Fruit fly (Drosophila melanogaster) whole organism, embryonic: ENCODE measurements around the gene NimC2.

Experiments
- Abd-B ChIP-seq: fragments of 200-800 bp; sonication (Bioruptor generic); optimal IDR thresholded peaks from 2 replicates; lab custom pipeline; 2018; ENCODE audit warnings: missing biosample characterization, mild to moderate bottlenecking, missing genetic modification characterization, moderate library complexity
- Ada2b ChIP-seq: fragments of 200-800 bp; sonication (Bioruptor generic); IDR thresholded peaks from 2 replicates; pipeline ENCODE4 v1.3.6; 2022; ENCODE audit warnings: missing biosample characterization, missing genetic modification characterization
- Antp ChIP-seq: fragments of 200-800 bp; sonication (Bioruptor generic); optimal IDR thresholded peaks from 3 replicates; lab custom pipeline; 2016; ENCODE audit warnings: missing biosample characterization, missing genetic modification characterization
- B-H1 ChIP-seq: fragments of 200-800 bp; sonication (Bioruptor generic); IDR thresholded peaks from 3 replicates; pipeline ENCODE4 v1.3.6; 2022; ENCODE audit warnings: missing biosample characterization, missing genetic modification characterization
- CG11085 ChIP-seq: fragments of 200-800 bp; sonication (Bioruptor generic); IDR thresholded peaks from 2 replicates; pipeline ENCODE4 v1.3.6; 2022; ENCODE audit warnings: missing biosample characterization, missing genetic modification characterization
- CG11695 ChIP-seq: fragments of 200-800 bp; sonication (Bioruptor generic); IDR thresholded peaks from 3 replicates; pipeline ENCODE4 v1.3.6; 2022; ENCODE audit warnings: missing biosample characterization, missing genetic modification characterization
- CG12219 ChIP-seq: fragments of 200-800 bp; sonication (Bioruptor generic); optimal IDR thresholded peaks from 3 replicates; lab custom pipeline; 2018; ENCODE audit warnings: missing biosample characterization, mild to moderate bottlenecking, missing genetic modification characterization
- CG1647 ChIP-seq: fragments of 200-800 bp; sonication (Bioruptor generic); optimal IDR thresholded peaks from 3 replicates; lab custom pipeline; 2016; ENCODE audit warnings: missing biosample characterization, missing genetic modification characterization
- CG1792 ChIP-seq: fragments of 200-800 bp; sonication (Bioruptor generic); optimal IDR thresholded peaks from 2 replicates; lab custom pipeline; 2016; ENCODE audit warnings: missing biosample characterization, missing genetic modification characterization
- CG18011 ChIP-seq: fragments of 200-800 bp; sonication (Bioruptor generic); optimal IDR thresholded peaks from 2 replicates; lab custom pipeline; 2017; ENCODE audit warnings: missing biosample characterization, missing genetic modification characterization, mild to moderate bottlenecking, moderate library complexity, missing genotype
- CG1832 ChIP-seq: fragments of 200-800 bp; sonication (Bioruptor generic); optimal IDR thresholded peaks from 2 replicates; lab custom pipeline; 2017; ENCODE audit warnings: missing biosample characterization, mild to moderate bottlenecking, missing genetic modification characterization, inconsistent platforms
- CG18599 ChIP-seq: fragments of 200-800 bp; sonication (Bioruptor generic); optimal IDR thresholded peaks from 3 replicates; lab custom pipeline; 2017; ENCODE audit warnings: missing biosample characterization, missing genetic modification characterization, mild to moderate bottlenecking, moderate library complexity, missing genetic modification reagents
- CG30020 ChIP-seq: fragments of 200-800 bp; optimal IDR thresholded peaks from 2 replicates; lab custom pipeline; 2019; ENCODE audit warnings: missing biosample characterization, mild to moderate bottlenecking, missing genetic modification characterization, moderate library complexity
- CG34224 ChIP-seq: fragments of 200-800 bp; sonication (Bioruptor generic); IDR thresholded peaks from 3 replicates; pipeline ENCODE4 v1.3.6; 2022; ENCODE audit warnings: missing biosample characterization, missing genetic modification characterization; ENCODE audit not compliant: partially characterized antibody
- CG7556 ChIP-seq: fragments of 200-800 bp; sonication (Bioruptor generic); optimal IDR thresholded peaks from 2 replicates; lab custom pipeline; 2017; ENCODE audit warnings: missing biosample characterization, mild to moderate bottlenecking, missing genetic modification characterization
- Dll ChIP-seq: fragments of 200-800 bp; sonication (Bioruptor generic); IDR thresholded peaks from 4 replicates; pipeline ENCODE4 v1.3.6; 2022; ENCODE audit warnings: missing biosample characterization, missing genetic modification characterization; ENCODE audit not compliant: partially characterized antibody
- Doc2 ChIP-seq: fragments of 200-800 bp; sonication (Bioruptor generic); IDR thresholded peaks from 2 replicates; pipeline ENCODE4 v1.3.6; 2022; ENCODE audit warnings: missing biosample characterization, missing genetic modification characterization
- Doc3 ChIP-seq: fragments of 200-800 bp; sonication (Bioruptor generic); IDR thresholded peaks from 3 replicates; pipeline ENCODE4 v1.3.6; 2022; ENCODE audit warnings: missing biosample characterization, missing genetic modification characterization; ENCODE audit not compliant: partially characterized antibody
- ERR ChIP-seq: fragments of 200-800 bp; sonication (Bioruptor generic); optimal IDR thresholded peaks from 2 replicates; lab custom pipeline; 2016; ENCODE audit warnings: missing biosample characterization, missing genetic modification characterization
- Ets65A ChIP-seq: fragments of 200-800 bp; sonication (Bioruptor generic); peaks from one replicate; lab custom pipeline; 2016; ENCODE audit warnings: missing biosample characterization, missing genetic modification characterization
- GATAe ChIP-seq: fragments of 200-800 bp; sonication (Bioruptor generic); conservative IDR thresholded peaks from 2 replicates; pipeline ENCODE4 v1.3.6; 2022; ENCODE audit warnings: missing biosample characterization, missing genetic modification characterization
- HLH3B ChIP-seq: fragments of 200-800 bp; sonication (Bioruptor generic); IDR thresholded peaks from 2 replicates; pipeline ENCODE4 v1.3.6; 2022; ENCODE audit warnings: missing biosample characterization, missing genetic modification characterization
- HmgD ChIP-seq: fragments of 200-800 bp; sonication (Bioruptor generic); optimal IDR thresholded peaks from 3 replicates; lab custom pipeline; 2016; ENCODE audit warnings: missing biosample characterization, missing genetic modification characterization
- Hr3 ChIP-seq: fragments of 200-800 bp; sonication (Bioruptor generic); optimal IDR thresholded peaks from 3 replicates; lab custom pipeline; 2016; ENCODE audit warnings: missing biosample characterization, missing genetic modification characterization
- MBD-R2 ChIP-seq: fragments of 200-800 bp; sonication (Bioruptor generic); IDR thresholded peaks from 2 replicates; pipeline ENCODE4 v1.3.6; 2022; ENCODE audit warnings: missing biosample characterization, missing genetic modification characterization
- Mad ChIP-seq: fragments of 200-800 bp; sonication (Bioruptor generic); optimal IDR thresholded peaks from 2 replicates; lab custom pipeline; 2016; ENCODE audit warnings: missing biosample characterization, missing genetic modification characterization
- Oli ChIP-seq: fragments of 200-800 bp; sonication (Bioruptor generic); optimal IDR thresholded peaks from 2 replicates; lab custom pipeline; 2018; ENCODE audit warnings: missing biosample characterization, mild to moderate bottlenecking, missing genetic modification characterization, moderate library complexity
- Optix ChIP-seq: fragments of 200-800 bp; sonication (Bioruptor generic); IDR thresholded peaks from 3 replicates; pipeline ENCODE4 v1.3.6; 2022; ENCODE audit warnings: missing biosample characterization, missing genetic modification characterization
- Rfx ChIP-seq: fragments of 200-800 bp; sonication (Bioruptor generic); IDR thresholded peaks from 2 replicates; pipeline ENCODE4 v1.3.6; 2022; ENCODE audit warnings: missing biosample characterization, missing genetic modification characterization
- Sox102F ChIP-seq: fragments of 200-800 bp; sonication (Bioruptor generic); optimal IDR thresholded peaks from 2 replicates; lab custom pipeline; 2018; ENCODE audit warnings: missing biosample characterization, mild to moderate bottlenecking, missing genetic modification characterization, moderate library complexity
- Stat92E ChIP-seq, 3 experiments: fragments of >200 bp in 2 of 3; fragments of 200-800 bp in 1 of 3; sonication (Bioruptor generic) in 1 of 3; optimal IDR thresholded peaks; 2 replicates each; lab custom pipeline; 2017 to 2019; ENCODE audit warnings: missing biosample characterization in 3 of 3, missing genetic modification characterization in 3 of 3, mild to moderate bottlenecking in 1 of 3, moderate library complexity in 1 of 3
- al ChIP-seq: fragments of 200-800 bp; sonication (Bioruptor generic); IDR thresholded peaks from 2 replicates; pipeline ENCODE4 v1.3.6; 2022; ENCODE audit warnings: missing biosample characterization, missing genetic modification characterization
- bowl ChIP-seq: fragments of 200-800 bp; sonication (Bioruptor generic); IDR thresholded peaks from 2 replicates; pipeline ENCODE4 v1.3.6; 2022; ENCODE audit warnings: missing biosample characterization, missing genetic modification characterization
- chn ChIP-seq: fragments of 200-800 bp; sonication (Bioruptor generic); optimal IDR thresholded peaks from 2 replicates; lab custom pipeline; 2016; ENCODE audit warnings: missing biosample characterization, missing genetic modification characterization
- crol ChIP-seq: fragments of 200-800 bp; sonication (Bioruptor generic); IDR thresholded peaks from 2 replicates; pipeline ENCODE4 v1.3.6; 2022; ENCODE audit warnings: missing biosample characterization, missing genetic modification characterization
- dpn ChIP-seq, 2 experiments: fragments of 200-800 bp; sonication (Bioruptor generic); optimal IDR thresholded peaks; 3 replicates each; lab custom pipeline; 2016; ENCODE audit warnings: missing biosample characterization in 2 of 2, missing genetic modification characterization in 2 of 2
- esg ChIP-seq: fragments of 200-800 bp; sonication (Bioruptor generic); conservative IDR thresholded peaks from 2 replicates; pipeline ENCODE4 v1.3.6; 2022; ENCODE audit warnings: missing biosample characterization, missing genetic modification characterization
- eyg ChIP-seq: fragments of 200-800 bp; sonication (Bioruptor generic); optimal IDR thresholded peaks from 3 replicates; lab custom pipeline; 2016; ENCODE audit warnings: missing biosample characterization, missing genetic modification characterization
- gsb-n ChIP-seq: fragments of 200-800 bp; sonication (Bioruptor generic); optimal IDR thresholded peaks from 3 replicates; lab custom pipeline; 2018; ENCODE audit warnings: missing biosample characterization, mild to moderate bottlenecking, missing genetic modification characterization
- klu ChIP-seq: fragments of 200-800 bp; sonication (Bioruptor generic); IDR thresholded peaks from 2 replicates; pipeline ENCODE4 v1.3.6; 2022; ENCODE audit warnings: missing biosample characterization, missing genetic modification characterization
- mirr ChIP-seq: fragments of 200-800 bp; sonication (Bioruptor generic); optimal IDR thresholded peaks from 3 replicates; lab custom pipeline; 2018; ENCODE audit warnings: missing biosample characterization, mild to moderate bottlenecking, missing genetic modification characterization
- schlank ChIP-seq: fragments of 200-800 bp; sonication (Bioruptor generic); optimal IDR thresholded peaks from 2 replicates; lab custom pipeline; 2018; ENCODE audit warnings: missing biosample characterization, mild to moderate bottlenecking, missing genetic modification characterization
- sens-2 ChIP-seq: fragments of 200-800 bp; sonication (Bioruptor generic); IDR thresholded peaks from 2 replicates; pipeline ENCODE4 v1.3.6; 2022; ENCODE audit warnings: missing biosample characterization, missing genetic modification characterization
- slbo ChIP-seq: fragments of 200-800 bp; sonication (Bioruptor generic); IDR thresholded peaks from 2 replicates; pipeline ENCODE4 v1.3.6; 2022; ENCODE audit warnings: missing biosample characterization, missing genetic modification characterization
- tin ChIP-seq: fragments of 200-800 bp; sonication (Bioruptor generic); optimal IDR thresholded peaks from 3 replicates; lab custom pipeline; 2016; ENCODE audit warnings: missing biosample characterization, missing genetic modification characterization
- tio ChIP-seq: fragments of 200-800 bp; sonication (Bioruptor generic); optimal IDR thresholded peaks from 2 replicates; lab custom pipeline; 2017; ENCODE audit warnings: missing biosample characterization, missing genetic modification characterization, inconsistent platforms
- trem ChIP-seq: fragments of 200-800 bp; optimal IDR thresholded peaks from 3 replicates; lab custom pipeline; 2019; ENCODE audit warnings: missing biosample characterization, mild to moderate bottlenecking, missing genetic modification characterization, moderate library complexity
- ttk ChIP-seq: fragments of 200-800 bp; sonication (Bioruptor generic); IDR thresholded peaks from 2 replicates; pipeline ENCODE4 v2.1.2; 2022; ENCODE audit warnings: missing biosample characterization, missing genetic modification characterization
- vfl ChIP-seq: fragments of 200-800 bp; sonication (Bioruptor generic); optimal IDR thresholded peaks from 2 replicates; lab custom pipeline; 2016; ENCODE audit warnings: missing biosample characterization, missing genetic modification characterization
- wek ChIP-seq: fragments of 200-800 bp; sonication (Bioruptor generic); optimal IDR thresholded peaks from 3 replicates; lab custom pipeline; 2018; ENCODE audit warnings: missing biosample characterization, mild to moderate bottlenecking, missing genetic modification characterization, moderate library complexity
- z ChIP-seq: fragments of 200-800 bp; sonication (Bioruptor generic); IDR thresholded peaks from 3 replicates; pipeline ENCODE4 v1.3.6; 2022; ENCODE audit warnings: missing biosample characterization, missing genetic modification characterization
- zfh1 ChIP-seq: fragments of 200-800 bp; sonication (Bioruptor generic); IDR thresholded peaks from 3 replicates; pipeline ENCODE4 v1.3.6; 2022; ENCODE audit warnings: missing biosample characterization, missing genetic modification characterization

Gene NimC2

dm6 chr2L:14021646-14022129 lies 41.8 kb downstream of the NimC2 start (continued):
- TF ChIP-seq crol (GFP tag; lab: Robert Waterston, UW), result peak; percentile 99
- no peak for TF ChIP-seq Dll (GFP tag; lab: Robert Waterston, UW)
- no peak for TF ChIP-seq GATAe
- no peak for TF ChIP-seq Doc3 (GFP tag; lab: Robert Waterston, UW)
- peak; percentile 9 for TF ChIP-seq CG1647 (GFP tag; lab: Kevin White, UChicago)
- TF ChIP-seq CG1832 (GFP tag; lab: Kevin White, UChicago), result no peak
- TF ChIP-seq klu (GFP tag; lab: Robert Waterston, UW), result no peak
- no peak for TF ChIP-seq CG12219 (GFP tag; lab: Kevin White, UChicago)
- TF ChIP-seq ttk (GFP tag; lab: Robert Waterston, UW), result 0 out of 2 replicates have a peak, but pooled peaks have one; percentile 4
- TF ChIP-seq CG18011 (GFP tag; lab: Kevin White, UChicago), result no peak
- TF ChIP-seq CG30020 (tag; lab: Kevin White, UChicago), result no peak
- TF ChIP-seq Oli, result no peak
- no peak for TF ChIP-seq tio
- no peak for TF ChIP-seq al (GFP tag; lab: Robert Waterston, UW)
- TF ChIP-seq Optix, result no peak
- no peak for TF ChIP-seq tin (GFP tag; lab: Kevin White, UChicago)
- no peak for TF ChIP-seq Doc2
- no peak for TF ChIP-seq slbo (GFP tag; lab: Robert Waterston, UW)
- TF ChIP-seq HLH3B, result no peak
- no peak for TF ChIP-seq Sox102F
- TF ChIP-seq z (GFP tag; lab: Robert Waterston, UW), result 0 out of 3 replicates have a peak, but pooled peaks have one; percentile 48
- TF ChIP-seq bowl (GFP tag; lab: Robert Waterston, UW), result no peak
- no peak for TF ChIP-seq Antp (GFP tag; lab: Kevin White, UChicago)
- peak; percentile 27 for TF ChIP-seq eyg (GFP tag; lab: Kevin White, UChicago)
- TF ChIP-seq CG34224 (GFP tag; lab: Robert Waterston, UW), result peak; percentile 56; the same call in 2 of the 3 replicates
- TF ChIP-seq HmgD (GFP tag; lab: Kevin White, UChicago), result peak; percentile 77
- peak in 1 of 2 experiments; percentile 1 for TF ChIP-seq dpn (GFP tag; optimal IDR thresholded peaks at IDR 0.05; lab: Kevin White, UChicago)
- no peak for TF ChIP-seq Hr3
- peak; percentile 26 for TF ChIP-seq ERR
- TF ChIP-seq zfh1 (GFP tag; lab: Robert Waterston, UW), result no peak
- no peak for TF ChIP-seq Mad (GFP tag; lab: Kevin White, UChicago)
- TF ChIP-seq mirr, result peak; percentile 98
- no peak for TF ChIP-seq CG11085

dm6 chr2L:14022130-14022735 lies 42.3 kb downstream of the NimC2 start:
- TF ChIP-seq Rfx (peak; percentile 94), sens-2 (peak; percentile 53; the same call in 1 of the 2 replicates), Ets65A (GFP tag; lab: Kevin White, UChicago) (no peak), Ada2b (GFP tag; lab: Robert Waterston, UW) (peak; percentile 87), chn (GFP tag; lab: Kevin White, UChicago) (peak; percentile 53), trem (peak; percentile 95), MBD-R2 (GFP tag; lab: Robert Waterston, UW) (peak; percentile 78), CG7556 (peak; percentile 98), gsb-n (tag; lab: Kevin White, UChicago) (peak; percentile 95), CG18599 (peak; percentile 95), wek (no peak), vfl (GFP tag; lab: Kevin White, UChicago) (no peak), esg (peak; percentile 92), CG11695 (GFP tag; lab: Robert Waterston, UW) (peak; percentile 97), CG1792 (GFP tag; lab: Kevin White, UChicago) (peak; percentile 26), Stat92E (GFP tag; optimal IDR thresholded peaks at IDR 0.05; lab: Kevin White, UChicago) (peak in 1 of 3 experiments; percentile 50), Abd-B (GFP tag; lab: Kevin White, UChicago) (peak; percentile 83), B-H1 (GFP tag; lab: Robert Waterston, UW) (peak; percentile 91), schlank (tag; lab: Kevin White, UChicago) (peak; percentile 54)
